Fruit fly (Drosophila melanogaster) whole organism, wandering third instar larva: ENCODE results near the gene CG5446.

Source experiments
- Dfd ChIP-seq: fragments of >200 bp; optimal IDR thresholded peaks from 2 replicates; lab custom pipeline; 2017; ENCODE audit warnings: missing biosample characterization, missing genetic modification characterization
- GATAd ChIP-seq: sonication (Bioruptor generic); optimal IDR thresholded peaks from 2 replicates; lab custom pipeline; 2016; ENCODE audit warnings: missing biosample characterization, missing genetic modification characterization
- Hr78 ChIP-seq: fragments of >200 bp; optimal IDR thresholded peaks from 2 replicates; lab custom pipeline; 2017; ENCODE audit warnings: missing biosample characterization, missing genetic modification characterization
- Myc ChIP-seq: fragments of >200 bp; optimal IDR thresholded peaks from 2 replicates; lab custom pipeline; 2017
- N ChIP-seq: fragments of >200 bp; optimal IDR thresholded peaks from 2 replicates; lab custom pipeline; 2018; ENCODE audit warnings: missing biosample characterization, missing external identifiers, missing genetic modification characterization
- brk ChIP-seq: fragments of 200-800 bp; sonication (Bioruptor generic); optimal IDR thresholded peaks from 2 replicates; lab custom pipeline; 2016; ENCODE audit warnings: missing biosample characterization, mild to moderate bottlenecking, missing genetic modification characterization
- dl ChIP-seq, 2 experiments: fragments of 175-275, 200-275 bp in 1 of 2; fragments of 200-275 bp in 1 of 2; sonication (Bioruptor generic); optimal IDR thresholded peaks; lab custom pipeline; 2018; ENCODE audit warnings: mild to moderate bottlenecking in 2 of 2, missing biosample characterization in 2 of 2, missing genetic modification characterization in 2 of 2, moderate library complexity in 2 of 2; ENCODE audit not compliant: partially characterized antibody in 2 of 2, insufficient read depth in 1 of 2
- fru ChIP-seq: fragments of 200-800 bp; sonication (Bioruptor generic); optimal IDR thresholded peaks from 3 replicates; lab custom pipeline; 2016; ENCODE audit warnings: missing biosample characterization, mild to moderate bottlenecking, missing genetic modification characterization
- h ChIP-seq: fragments of 200-800 bp; sonication (Bioruptor generic); optimal IDR thresholded peaks from 3 replicates; lab custom pipeline; 2016; ENCODE audit warnings: missing biosample characterization, mild to moderate bottlenecking, missing genetic modification characterization
- pan ChIP-seq: fragments of >200 bp; optimal IDR thresholded peaks from 2 replicates; lab custom pipeline; 2017
- psq ChIP-seq: fragments of 200-800 bp; sonication (Bioruptor generic); optimal IDR thresholded peaks from 3 replicates; lab custom pipeline; 2017; ENCODE audit warnings: missing biosample characterization, mild to moderate bottlenecking, missing genetic modification characterization, moderate library complexity
- usp ChIP-seq: fragments of >200 bp; optimal IDR thresholded peaks from 2 replicates; lab custom pipeline; 2017; ENCODE audit warnings: missing biosample characterization, missing genetic modification characterization

DNA sequence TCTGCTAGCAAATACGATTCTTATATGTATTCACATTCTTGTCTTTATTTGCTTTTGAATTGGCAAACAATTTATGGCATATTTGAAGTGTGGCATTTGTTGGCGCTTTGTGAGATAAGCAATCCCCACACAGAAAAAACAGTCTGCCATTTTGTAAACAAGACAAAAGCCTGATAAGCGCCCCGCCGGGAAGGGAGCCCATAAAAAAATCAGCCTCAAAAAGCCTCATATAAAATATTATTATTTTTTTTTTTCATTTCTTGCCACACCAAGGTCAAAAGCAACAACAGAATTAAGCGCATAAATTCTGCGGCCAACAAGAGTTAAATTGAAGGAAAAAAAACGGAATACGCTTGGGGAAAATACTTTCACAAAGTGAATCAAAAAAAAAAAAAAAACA, 47.8 kb upstream of the CG5446 start:
- TF ChIP-seq Dfd (GFP tag; lab: Kevin White, UChicago), result no peak
- TF ChIP-seq pan, result no peak
- no peak for TF ChIP-seq Hr78 (GFP tag; lab: Kevin White, UChicago)
- no peak for TF ChIP-seq usp
- TF ChIP-seq Myc, result no peak
- TF ChIP-seq brk (GFP tag; lab: Kevin White, UChicago), result peak; percentile 32
- TF ChIP-seq N (GFP tag; lab: Kevin White, UChicago), result no peak
- TF ChIP-seq dl (GFP tag; optimal IDR thresholded peaks at IDR 0.05; lab: Kevin White, UChicago; ENCODE audit: insufficient read depth in 1 of 2, partially characterized antibody in 2 of 2), result no peak
- peak; percentile 35 for TF ChIP-seq fru (GFP tag; lab: Kevin White, UChicago)
- TF ChIP-seq GATAd (GFP tag; lab: Kevin White, UChicago), result no peak
- peak; percentile 43 for TF ChIP-seq psq
- TF ChIP-seq h (GFP tag; lab: Kevin White, UChicago), result peak; percentile 75
